Fruit fly (Drosophila melanogaster): Measurements from ENCODE around the gene Cpr76Bd.

The Cpr76Bd gene

DNA sequence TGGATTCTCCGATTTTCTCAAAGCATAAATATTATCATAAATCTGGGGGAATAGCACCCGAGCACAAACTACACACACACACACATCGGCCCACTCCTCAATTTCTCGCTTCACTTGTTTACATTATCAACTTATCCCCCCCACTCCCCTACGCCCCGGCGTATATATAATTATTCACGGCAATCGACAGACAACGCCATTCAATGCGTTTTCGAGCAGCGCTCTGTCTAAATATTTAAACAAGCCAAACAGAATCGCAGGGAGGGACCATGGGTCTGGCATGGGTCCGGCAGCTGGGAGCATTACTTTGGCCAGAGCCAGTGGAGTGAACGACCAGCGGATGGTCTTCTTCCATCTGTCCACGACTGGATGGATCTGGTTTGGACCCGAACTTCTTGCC lies 43.1 kb downstream of the Cpr76Bd start (continued):
- no peak for TF ChIP-seq Vsx2 (GFP tag; optimal IDR thresholded peaks at IDR 0.05; ENCODE audit: partially characterized antibody)
- no peak for TF ChIP-seq Dif (GFP tag; optimal IDR thresholded peaks at IDR 0.05; ENCODE audit: partially characterized antibody)
- peak; percentile 39 for TF ChIP-seq Jra (GFP tag; optimal IDR thresholded peaks at IDR 0.05)
- peak; percentile 52 for TF ChIP-seq psq (GFP tag; optimal IDR thresholded peaks at IDR 0.05)
- TF ChIP-seq OdsH (GFP tag; optimal IDR thresholded peaks at IDR 0.05): peak; percentile 80
- no peak for TF ChIP-seq CG32264 (GFP tag; optimal IDR thresholded peaks at IDR 0.05)
- peak; percentile 36 for TF ChIP-seq GATAd (GFP tag; optimal IDR thresholded peaks at IDR 0.05)
- TF ChIP-seq Hr78 (GFP tag; optimal IDR thresholded peaks at IDR 0.05): no peak

DNA sequence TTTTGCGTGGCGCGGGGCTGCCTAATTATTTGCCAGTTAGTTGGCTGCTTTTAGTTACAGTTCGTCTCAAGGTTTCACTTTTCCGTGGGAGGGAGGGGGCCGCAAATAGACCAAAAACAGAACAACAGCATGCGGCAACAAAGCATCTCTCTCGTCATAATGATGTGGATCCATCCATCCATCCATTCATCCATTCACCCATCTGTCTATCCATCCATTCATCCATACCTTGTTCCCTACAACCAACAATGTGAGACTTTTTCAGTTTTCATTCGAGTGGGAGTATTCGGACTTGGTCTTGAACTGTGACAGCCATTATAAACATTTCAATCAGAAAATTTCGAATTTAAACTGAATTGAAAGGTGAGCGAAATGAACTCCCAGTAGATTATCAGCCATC lies 46.8 kb downstream of the Cpr76Bd start:
- TF ChIP-seq Hr83 (GFP tag; optimal IDR thresholded peaks at IDR 0.05; ENCODE audit: poor library complexity, severe bottlenecking) (no peak), Abd-B (GFP tag; optimal IDR thresholded peaks at IDR 0.05) (no peak)

DNA sequence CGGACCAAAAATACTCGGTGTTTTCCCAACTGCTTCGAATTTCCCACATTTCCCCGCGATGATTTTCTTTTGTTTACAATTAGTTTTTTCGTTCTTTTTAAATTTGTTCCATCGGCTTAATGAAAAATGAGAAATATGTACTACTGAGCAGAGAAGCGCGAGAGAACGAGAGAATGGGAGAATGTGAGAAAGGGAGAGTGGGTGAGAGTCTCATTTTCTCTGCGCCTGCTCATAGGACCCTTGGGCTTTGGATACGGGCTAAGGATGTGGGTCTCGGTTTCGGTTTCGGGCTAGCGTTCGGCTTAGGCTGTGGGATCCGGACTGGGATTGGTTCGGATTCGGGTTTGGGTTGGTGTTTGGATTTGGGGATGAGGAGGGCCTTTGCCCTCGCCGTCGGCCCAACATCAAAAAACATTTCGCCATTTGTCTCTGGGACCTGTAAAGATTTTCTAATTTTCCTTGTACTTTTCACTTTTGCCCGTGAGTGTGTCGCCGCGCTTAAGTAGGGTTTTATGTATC lies 48.2 kb downstream of the Cpr76Bd start:
- no peak for TF ChIP-seq GATAd (GFP tag; optimal IDR thresholded peaks at IDR 0.05)
- no peak for TF ChIP-seq brk (GFP tag; optimal IDR thresholded peaks at IDR 0.05)
- TF ChIP-seq jim (GFP tag; optimal IDR thresholded peaks at IDR 0.05): no peak
- no peak for TF ChIP-seq CG32264 (GFP tag; optimal IDR thresholded peaks at IDR 0.05)
- no peak for TF ChIP-seq dmrt93B (GFP tag; optimal IDR thresholded peaks at IDR 0.05)
- no peak for TF ChIP-seq Vsx2 (GFP tag; optimal IDR thresholded peaks at IDR 0.05; ENCODE audit: partially characterized antibody)
- TF ChIP-seq Rel (GFP tag; optimal IDR thresholded peaks at IDR 0.05): no peak
- TF ChIP-seq Rel (tag; optimal IDR thresholded peaks at IDR 0.05): no peak
- TF ChIP-seq Myc (optimal IDR thresholded peaks at IDR 0.05): no peak
- no peak for TF ChIP-seq OdsH (GFP tag; optimal IDR thresholded peaks at IDR 0.05)
- TF ChIP-seq Dfd (GFP tag; optimal IDR thresholded peaks at IDR 0.05): no peak
- no peak for TF ChIP-seq N (GFP tag; optimal IDR thresholded peaks at IDR 0.05)
- TF ChIP-seq HLH106 (tag; optimal IDR thresholded peaks at IDR 0.05): no peak
- TF ChIP-seq dl (GFP tag; optimal IDR thresholded peaks at IDR 0.05; ENCODE audit: insufficient read depth in 1 of 2, partially characterized antibody in 2 of 2): no peak
- no peak for TF ChIP-seq usp (GFP tag; optimal IDR thresholded peaks at IDR 0.05)
- no peak for TF ChIP-seq br (GFP tag; optimal IDR thresholded peaks at IDR 0.05)
- TF ChIP-seq Mio (GFP tag; optimal IDR thresholded peaks at IDR 0.05): no peak
- no peak for TF ChIP-seq Jra (GFP tag; optimal IDR thresholded peaks at IDR 0.05)

DNA sequence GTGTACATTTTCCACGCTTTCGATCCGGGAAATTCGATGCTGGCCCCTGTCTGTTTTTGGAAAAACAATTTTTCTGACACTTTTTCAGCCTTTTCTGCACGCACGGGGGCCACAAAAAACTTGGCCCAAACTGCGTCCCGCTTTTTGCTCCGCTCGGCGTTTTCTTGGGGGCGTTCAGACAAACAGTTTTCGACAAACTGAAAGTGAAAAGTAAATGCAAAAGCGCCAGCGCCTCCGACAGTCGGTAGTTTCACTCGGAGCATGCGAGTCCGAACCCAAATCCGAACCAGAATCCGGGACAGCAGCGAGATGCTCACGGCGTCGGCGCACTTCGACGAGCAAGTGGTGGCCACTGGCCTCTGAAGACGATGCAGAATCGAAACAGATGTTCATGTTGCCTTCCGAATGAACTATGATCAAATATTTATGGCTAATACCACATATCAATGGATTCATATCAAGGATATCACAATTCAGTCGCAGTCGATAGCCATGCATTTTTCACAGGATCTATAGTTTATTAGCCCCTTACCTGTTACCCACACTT lies 51.9 kb downstream of the Cpr76Bd start, which contains the start of gene Shal:
Gene Shal, minus strand, starts transcription at position 200 of the 547 bp plus-strand sequence.
- no peak for TF ChIP-seq CG32264 (GFP tag; optimal IDR thresholded peaks at IDR 0.05)
- TF ChIP-seq Rel (GFP tag; optimal IDR thresholded peaks at IDR 0.05): no peak
- no peak for TF ChIP-seq Rel (tag; optimal IDR thresholded peaks at IDR 0.05)
- TF ChIP-seq OdsH (GFP tag; optimal IDR thresholded peaks at IDR 0.05): no peak
- TF ChIP-seq Vsx2 (GFP tag; optimal IDR thresholded peaks at IDR 0.05; ENCODE audit: partially characterized antibody): no peak
- no peak for TF ChIP-seq sage (GFP tag; optimal IDR thresholded peaks at IDR 0.05)
- no peak for TF ChIP-seq Hr83 (GFP tag; optimal IDR thresholded peaks at IDR 0.05; ENCODE audit: poor library complexity, severe bottlenecking)
- TF ChIP-seq dsf (GFP tag; optimal IDR thresholded peaks at IDR 0.05; ENCODE audit: borderline replicate concordance): no peak
- TF ChIP-seq Jra (GFP tag; optimal IDR thresholded peaks at IDR 0.05): no peak
- no peak for TF ChIP-seq Mio (GFP tag; optimal IDR thresholded peaks at IDR 0.05)
- TF ChIP-seq Hnf4 (GFP tag; optimal IDR thresholded peaks at IDR 0.05): no peak
- no peak for TF ChIP-seq Abd-B (GFP tag; optimal IDR thresholded peaks at IDR 0.05)
- no peak for TF ChIP-seq ey (GFP tag; optimal IDR thresholded peaks at IDR 0.05)
- TF ChIP-seq usp (GFP tag; optimal IDR thresholded peaks at IDR 0.05): no peak
- no peak for TF ChIP-seq sv (GFP tag; optimal IDR thresholded peaks at IDR 0.05)
- no peak for TF ChIP-seq br (GFP tag; optimal IDR thresholded peaks at IDR 0.05)
- TF ChIP-seq tai (GFP tag; optimal IDR thresholded peaks at IDR 0.05): no peak
- no peak for TF ChIP-seq HLH106 (tag; optimal IDR thresholded peaks at IDR 0.05)
- TF ChIP-seq Sp1 (GFP tag; optimal IDR thresholded peaks at IDR 0.05): no peak

DNA sequence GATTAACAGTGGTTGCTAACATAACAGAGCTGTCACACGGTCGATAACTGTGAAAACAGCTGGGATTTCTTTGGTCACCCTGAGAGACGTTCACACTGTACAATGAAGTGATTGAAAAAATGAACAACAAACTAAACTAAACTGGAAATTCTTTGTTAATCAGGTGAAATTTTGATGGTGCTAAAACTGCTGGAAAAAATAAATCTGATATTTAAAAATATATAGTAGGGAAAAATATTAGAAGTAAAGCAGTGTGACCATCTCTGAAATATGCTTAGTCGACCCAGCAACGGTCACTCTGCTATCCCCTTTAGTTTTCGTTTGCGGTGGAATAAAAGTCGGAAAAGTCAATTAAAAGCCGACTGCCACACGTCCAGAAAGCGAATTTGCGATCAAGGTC lies 53.4 kb downstream of the Cpr76Bd start, which contains the start of the genes CG9231 and CG9330:
Gene CG9231, minus strand, starts transcription at position 25 of the 400 bp plus-strand sequence.
Gene CG9330, plus strand, starts transcription at position 275 of the 400 bp plus-strand sequence.
- TF ChIP-seq usp (GFP tag; optimal IDR thresholded peaks at IDR 0.05) (no peak), br (GFP tag; optimal IDR thresholded peaks at IDR 0.05) (peak; percentile 22), Dfd (GFP tag; optimal IDR thresholded peaks at IDR 0.05) (no peak), dmrt93B (GFP tag; optimal IDR thresholded peaks at IDR 0.05) (no peak), Rel (GFP tag; optimal IDR thresholded peaks at IDR 0.05) (no peak), Rel (tag; optimal IDR thresholded peaks at IDR 0.05) (peak; percentile 55), Abd-B (GFP tag; optimal IDR thresholded peaks at IDR 0.05) (no peak), HLH106 (tag; optimal IDR thresholded peaks at IDR 0.05) (peak; percentile 26), h (GFP tag; optimal IDR thresholded peaks at IDR 0.05) (peak; percentile 64), lola (GFP tag; optimal IDR thresholded peaks at IDR 0.05) (no peak), Hr83 (GFP tag; optimal IDR thresholded peaks at IDR 0.05; ENCODE audit: poor library complexity, severe bottlenecking) (no peak), N (GFP tag; optimal IDR thresholded peaks at IDR 0.05) (no peak), foxo (GFP tag; optimal IDR thresholded peaks at IDR 0.05) (peak in 1 of 2 experiments; percentile 41), woc (GFP tag; optimal IDR thresholded peaks at IDR 0.05) (no peak), Jra (GFP tag; optimal IDR thresholded peaks at IDR 0.05) (peak; percentile 73), pan (optimal IDR thresholded peaks at IDR 0.05) (no peak), fru (GFP tag; optimal IDR thresholded peaks at IDR 0.05) (peak; percentile 74), sv (GFP tag; optimal IDR thresholded peaks at IDR 0.05) (peak; percentile 8), brk (GFP tag; optimal IDR thresholded peaks at IDR 0.05) (peak; percentile 33), Dif (GFP tag; optimal IDR thresholded peaks at IDR 0.05; ENCODE audit: partially characterized antibody) (no peak), Hr78 (GFP tag; optimal IDR thresholded peaks at IDR 0.05) (no peak), Vsx2 (GFP tag; optimal IDR thresholded peaks at IDR 0.05; ENCODE audit: partially characterized antibody) (no peak), CrebA (GFP tag; optimal IDR thresholded peaks at IDR 0.05; ENCODE audit: borderline replicate concordance) (no peak), psq (GFP tag; optimal IDR thresholded peaks at IDR 0.05) (peak; percentile 26), sage (GFP tag; optimal IDR thresholded peaks at IDR 0.05) (no peak), Mio (GFP tag; optimal IDR thresholded peaks at IDR 0.05) (no peak), tai (GFP tag; optimal IDR thresholded peaks at IDR 0.05) (peak; percentile 62), jim (GFP tag; optimal IDR thresholded peaks at IDR 0.05) (no peak)
